Worm (Caenorhabditis elegans) whole organism, L1 larva: ENCODE results near the gene Y45F10C.4.

Experiments used
- aha-1 ChIP-seq: fragments of 150-350 bp; optimal IDR thresholded peaks from 2 replicates; lab custom pipeline; 2014; ENCODE audit warnings: missing biosample characterization, missing genetic modification characterization
- aly-2 ChIP-seq: fragments of 150-350 bp; optimal IDR thresholded peaks from 2 replicates; lab custom pipeline; 2014; ENCODE audit warnings: missing biosample characterization, missing genetic modification characterization
- blmp-1 ChIP-seq: fragments of 150-350 bp; optimal IDR thresholded peaks from 2 replicates; lab custom pipeline; 2014; ENCODE audit warnings: missing biosample characterization, missing genetic modification characterization
- dpl-1 ChIP-seq, 3 experiments: fragments of 150-350 bp in 2 of 3; sonication (generic microtip) in 1 of 3; optimal IDR thresholded peaks; 2 replicates each; lab custom pipeline; 2014 to 2017; ENCODE audit warnings: missing biosample characterization in 3 of 3, missing genetic modification characterization in 3 of 3, missing genetic modification reagents in 3 of 3
- elt-2 ChIP-seq: sonication (generic microtip); optimal IDR thresholded peaks from 2 replicates; lab custom pipeline; 2016; ENCODE audit warnings: missing genetic modification characterization, mild to moderate bottlenecking, inconsistent platforms, missing compliant biosample characterization, missing genetic modification reagents
- lin-15B ChIP-seq: fragments of 150-350 bp; sonication (generic microtip); optimal IDR thresholded peaks from 3 replicates; lab custom pipeline; 2014; ENCODE audit warnings: missing biosample characterization, missing genetic modification characterization
- nhr-28 ChIP-seq: fragments of 150-350 bp; optimal IDR thresholded peaks from 2 replicates; lab custom pipeline; 2014; ENCODE audit warnings: missing biosample characterization, missing genetic modification characterization
- skn-1 ChIP-seq: fragments of 150-350 bp; optimal IDR thresholded peaks from 2 replicates; lab custom pipeline; 2014; ENCODE audit warnings: missing biosample characterization, missing genetic modification characterization
- snpc-4 ChIP-seq: fragments of 150-350 bp; optimal IDR thresholded peaks from 2 replicates; lab custom pipeline; 2014; ENCODE audit warnings: missing biosample characterization, missing genetic modification characterization
- unc-62 ChIP-seq: fragments of 150-350 bp; optimal IDR thresholded peaks from 2 replicates; lab custom pipeline; 2014; ENCODE audit warnings: missing biosample characterization, missing genetic modification reagents, missing genetic modification characterization
- zag-1 ChIP-seq: fragments of 150-350 bp; optimal IDR thresholded peaks from 2 replicates; lab custom pipeline; 2014; ENCODE audit warnings: missing biosample characterization, missing genetic modification characterization
- ztf-11 ChIP-seq, 2 experiments: sonication (generic microtip); optimal IDR thresholded peaks; 2 replicates each; lab custom pipeline; 2016 to 2017; ENCODE audit warnings: missing genetic modification characterization in 2 of 2, missing biosample characterization in 1 of 2, missing compliant biosample characterization in 1 of 2

DNA sequence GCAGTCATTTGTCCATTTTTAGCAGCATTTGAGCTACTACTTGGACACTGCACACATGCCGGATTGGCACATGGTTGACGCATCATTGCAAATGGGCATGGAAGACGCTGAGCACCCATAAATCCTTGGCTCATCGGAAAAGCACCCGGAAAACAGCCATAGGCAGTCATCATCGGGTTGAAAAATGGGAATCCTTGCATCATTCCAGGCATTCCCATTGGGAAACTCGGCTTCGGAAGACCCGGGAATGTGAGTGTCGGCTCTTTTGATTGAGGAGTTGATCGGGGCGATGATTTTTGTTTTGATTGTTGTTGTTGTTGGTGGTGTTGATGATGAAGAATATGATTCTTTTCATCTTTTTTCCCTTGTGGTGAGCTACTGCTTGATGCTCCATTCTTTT, 38.7 kb upstream of the Y45F10C.4 start:
- TF ChIP-seq unc-62: no peak
- TF ChIP-seq aha-1: no peak
- no peak for TF ChIP-seq nhr-28 (tag; lab: Kevin White, UChicago)
- TF ChIP-seq elt-2 (tag; lab: Kevin White, UChicago): no peak
- no peak for TF ChIP-seq skn-1 (tag; lab: Kevin White, UChicago)
- TF ChIP-seq lin-15B (tag; lab: Kevin White, UChicago): no peak
- no peak for TF ChIP-seq snpc-4 (tag; lab: Kevin White, UChicago)
- no peak for TF ChIP-seq ztf-11 (tag; optimal IDR thresholded peaks at IDR 0.05; lab: Kevin White, UChicago)
- TF ChIP-seq zag-1 (tag; lab: Kevin White, UChicago): no peak
- no peak for TF ChIP-seq aly-2
- no peak for TF ChIP-seq blmp-1 (tag; lab: Kevin White, UChicago)
- TF ChIP-seq dpl-1 (GFP tag; optimal IDR thresholded peaks at IDR 0.05; lab: Kevin White, UChicago): no peak
